Worm (Caenorhabditis elegans) whole organism, L3 larva: ENCODE results near the gene lon-3.
A peak's percentile ranks its signal among the peaks of the same experiment; 100 is the strongest.

Experiments
- R02D3.7 ChIP-seq: fragments of 150-350 bp; optimal IDR thresholded peaks from 2 replicates; lab custom pipeline; 2014; ENCODE audit warnings: missing biosample characterization, missing genetic modification characterization
- ZK546.5 ChIP-seq: sonication (generic microtip); optimal IDR thresholded peaks from 2 replicates; lab custom pipeline; 2017; ENCODE audit warnings: missing biosample characterization, missing genetic modification characterization
- aly-2 ChIP-seq: fragments of 150-350 bp; optimal IDR thresholded peaks from 2 replicates; lab custom pipeline; 2014; ENCODE audit warnings: missing biosample characterization, missing genetic modification characterization
- ama-1 ChIP-seq: fragments of 150-350 bp; optimal IDR thresholded peaks from 2 replicates; lab custom pipeline; 2018
- ceh-28 ChIP-seq: fragments of 150-350 bp; optimal IDR thresholded peaks from 2 replicates; lab custom pipeline; 2014; ENCODE audit warnings: missing biosample characterization, missing genetic modification reagents, missing genetic modification characterization
- egl-27 ChIP-seq: sonication (generic microtip); optimal IDR thresholded peaks from 4 replicates; lab custom pipeline; 2017; ENCODE audit warnings: missing biosample characterization, missing genetic modification reagents, missing genetic modification characterization
- egl-5 ChIP-seq: fragments of 150-350 bp; optimal IDR thresholded peaks from 2 replicates; lab custom pipeline; 2017; ENCODE audit warnings: missing biosample characterization, missing genetic modification reagents, missing genetic modification characterization, inconsistent platforms
- elt-1 ChIP-seq: fragments of 150-350 bp; optimal IDR thresholded peaks from 2 replicates; lab custom pipeline; 2014; ENCODE audit warnings: missing biosample characterization, missing genetic modification characterization
- elt-2 ChIP-seq: sonication (generic microtip); optimal IDR thresholded peaks from 2 replicates; lab custom pipeline; 2016; ENCODE audit warnings: missing genetic modification reagents, mild to moderate bottlenecking, missing genetic modification characterization, missing compliant biosample characterization
- eor-1 ChIP-seq, 2 experiments: fragments of 150-350 bp; optimal IDR thresholded peaks; 2 replicates each; lab custom pipeline; 2014 to 2018; ENCODE audit warnings: missing biosample characterization in 2 of 2, missing genetic modification characterization in 2 of 2
- fkh-10 ChIP-seq: sonication (generic microtip); optimal IDR thresholded peaks from 2 replicates; lab custom pipeline; 2017; ENCODE audit warnings: missing biosample characterization, missing genetic modification reagents, missing genetic modification characterization
- fkh-2 ChIP-seq: fragments of 150-350 bp; optimal IDR thresholded peaks from 2 replicates; lab custom pipeline; 2014; ENCODE audit warnings: missing biosample characterization, missing genetic modification reagents, missing genetic modification characterization
- fos-1 ChIP-seq: fragments of 150-350 bp; optimal IDR thresholded peaks from 2 replicates; lab custom pipeline; 2014; ENCODE audit warnings: missing biosample characterization, missing genetic modification characterization
- hmg-11 ChIP-seq: sonication (generic microtip); optimal IDR thresholded peaks from 2 replicates; lab custom pipeline; 2016; ENCODE audit warnings: missing genetic modification characterization, missing compliant biosample characterization
- lin-15B ChIP-seq: fragments of 150-350 bp; optimal IDR thresholded peaks from 2 replicates; lab custom pipeline; 2014; ENCODE audit warnings: missing biosample characterization, missing genetic modification characterization
- lin-39 ChIP-seq: fragments of 150-350 bp; optimal IDR thresholded peaks from 2 replicates; lab custom pipeline; 2018; ENCODE audit warnings: missing biosample characterization, missing genetic modification reagents, missing genetic modification characterization
- lsy-12 ChIP-seq: sonication (generic microtip); optimal IDR thresholded peaks from 2 replicates; lab custom pipeline; 2016; ENCODE audit warnings: mild to moderate bottlenecking, missing genetic modification characterization, missing compliant biosample characterization
- mdl-1 ChIP-seq: fragments of 150-350 bp; optimal IDR thresholded peaks from 2 replicates; lab custom pipeline; 2014; ENCODE audit warnings: missing biosample characterization, missing genetic modification characterization
- nfya-1 ChIP-seq: sonication (generic microtip); optimal IDR thresholded peaks from 2 replicates; lab custom pipeline; 2017; ENCODE audit warnings: missing genetic modification characterization, mild to moderate bottlenecking, missing compliant biosample characterization, antibody characterized with exemption, moderate library complexity; ENCODE audit not compliant: insufficient read depth
- nhr-12 ChIP-seq: fragments of 150-350 bp; optimal IDR thresholded peaks from 2 replicates; lab custom pipeline; 2014; ENCODE audit warnings: missing biosample characterization, missing genetic modification characterization
- nhr-23 ChIP-seq: fragments of 150-350 bp; optimal IDR thresholded peaks from 2 replicates; lab custom pipeline; 2014; ENCODE audit warnings: missing biosample characterization, missing genetic modification reagents, missing genetic modification characterization
- nhr-237 ChIP-seq: fragments of 150-350 bp; optimal IDR thresholded peaks from 2 replicates; lab custom pipeline; 2014; ENCODE audit warnings: missing biosample characterization, missing genetic modification characterization
- nhr-25 ChIP-seq: sonication (generic microtip); optimal IDR thresholded peaks from 2 replicates; lab custom pipeline; 2017; ENCODE audit warnings: missing biosample characterization, missing genetic modification characterization
- nhr-28 ChIP-seq: fragments of 150-350 bp; optimal IDR thresholded peaks from 2 replicates; lab custom pipeline; 2014; ENCODE audit warnings: missing biosample characterization, missing genetic modification characterization
- nhr-43 ChIP-seq: sonication (generic microtip); optimal IDR thresholded peaks from 2 replicates; lab custom pipeline; 2016; ENCODE audit warnings: mild to moderate bottlenecking, missing genetic modification characterization, missing compliant biosample characterization; ENCODE audit not compliant: poor library complexity, severe bottlenecking
- nhr-67 ChIP-seq: fragments of 150-350 bp; optimal IDR thresholded peaks from 2 replicates; lab custom pipeline; 2014; ENCODE audit warnings: missing biosample characterization, missing genetic modification characterization
- nhr-76 ChIP-seq: fragments of 150-350 bp; sonication (generic microtip); optimal IDR thresholded peaks from 5 replicates; lab custom pipeline; 2014; ENCODE audit warnings: missing biosample characterization, missing genetic modification characterization
- pha-4 ChIP-seq: fragments of 150-350 bp; optimal IDR thresholded peaks from 2 replicates; lab custom pipeline; 2014; ENCODE audit warnings: missing biosample characterization, missing genetic modification reagents, missing genetic modification characterization
- sea-2 ChIP-seq: fragments of 150-350 bp; sonication (generic microtip); optimal IDR thresholded peaks from 4 replicates; lab custom pipeline; 2014; ENCODE audit warnings: missing biosample characterization, missing genetic modification reagents, missing genetic modification characterization
- snpc-4 ChIP-seq: fragments of 150-350 bp; optimal IDR thresholded peaks from 2 replicates; lab custom pipeline; 2014; ENCODE audit warnings: missing biosample characterization, missing genetic modification characterization
- tbx-2 ChIP-seq: sonication (generic microtip); optimal IDR thresholded peaks from 2 replicates; lab custom pipeline; 2016; ENCODE audit warnings: mild to moderate bottlenecking, missing genetic modification characterization, missing compliant biosample characterization
- unc-39 ChIP-seq: sonication (generic microtip); optimal IDR thresholded peaks from 4 replicates; lab custom pipeline; 2017; ENCODE audit warnings: missing biosample characterization, missing genetic modification characterization
- unc-62 ChIP-seq: fragments of 150-350 bp; sonication (generic microtip); optimal IDR thresholded peaks from 4 replicates; lab custom pipeline; 2014; ENCODE audit warnings: missing biosample characterization, missing genetic modification reagents, missing genetic modification characterization
- zag-1 ChIP-seq: fragments of 150-350 bp; optimal IDR thresholded peaks from 2 replicates; lab custom pipeline; 2014; ENCODE audit warnings: missing biosample characterization, missing genetic modification characterization
- ztf-11 ChIP-seq: fragments of 150-350 bp; optimal IDR thresholded peaks from 2 replicates; lab custom pipeline; 2014; ENCODE audit warnings: missing biosample characterization, missing genetic modification characterization
- ztf-4 ChIP-seq: fragments of 150-350 bp; optimal IDR thresholded peaks from 2 replicates; lab custom pipeline; 2014; ENCODE audit warnings: missing biosample characterization, missing genetic modification characterization

Gene lon-3

ce11 chrV:12198545-12198944 lies at the start of gene lon-3:
TSS of gene lon-3 (minus strand) at chrV:12198645.
- no peak for TF ChIP-seq nhr-25
- TF ChIP-seq ztf-11 (tag; lab: Kevin White, UChicago) = no peak
- TF ChIP-seq nhr-12 (tag; lab: Kevin White, UChicago) = no peak
- no peak for TF ChIP-seq aly-2
- TF ChIP-seq nhr-67 (tag; lab: Kevin White, UChicago) = no peak
- no peak for TF ChIP-seq fkh-2 (tag; lab: Kevin White, UChicago)
- TF ChIP-seq unc-39 (tag; lab: Kevin White, UChicago) = no peak
- TF ChIP-seq lin-39 (tag; lab: Kevin White, UChicago) = no peak
- no peak for TF ChIP-seq lsy-12 (tag; lab: Kevin White, UChicago)
- TF ChIP-seq mdl-1 = no peak
- no peak for TF ChIP-seq nhr-76
- TF ChIP-seq nfya-1 (tag; lab: Kevin White, UChicago) = no peak
- no peak for TF ChIP-seq ceh-28 (tag; lab: Kevin White, UChicago)
- no peak for TF ChIP-seq unc-62 (GFP tag; lab: Kevin White, UChicago)
- TF ChIP-seq zag-1 (tag; lab: Kevin White, UChicago) = no peak
- TF ChIP-seq nhr-237 = no peak
- TF ChIP-seq ZK546.5 (tag; lab: Kevin White, UChicago) = no peak
- TF ChIP-seq fos-1 = no peak
- TF ChIP-seq hmg-11 = no peak
- TF ChIP-seq, all 47 proteins: peak for 0

DNA sequence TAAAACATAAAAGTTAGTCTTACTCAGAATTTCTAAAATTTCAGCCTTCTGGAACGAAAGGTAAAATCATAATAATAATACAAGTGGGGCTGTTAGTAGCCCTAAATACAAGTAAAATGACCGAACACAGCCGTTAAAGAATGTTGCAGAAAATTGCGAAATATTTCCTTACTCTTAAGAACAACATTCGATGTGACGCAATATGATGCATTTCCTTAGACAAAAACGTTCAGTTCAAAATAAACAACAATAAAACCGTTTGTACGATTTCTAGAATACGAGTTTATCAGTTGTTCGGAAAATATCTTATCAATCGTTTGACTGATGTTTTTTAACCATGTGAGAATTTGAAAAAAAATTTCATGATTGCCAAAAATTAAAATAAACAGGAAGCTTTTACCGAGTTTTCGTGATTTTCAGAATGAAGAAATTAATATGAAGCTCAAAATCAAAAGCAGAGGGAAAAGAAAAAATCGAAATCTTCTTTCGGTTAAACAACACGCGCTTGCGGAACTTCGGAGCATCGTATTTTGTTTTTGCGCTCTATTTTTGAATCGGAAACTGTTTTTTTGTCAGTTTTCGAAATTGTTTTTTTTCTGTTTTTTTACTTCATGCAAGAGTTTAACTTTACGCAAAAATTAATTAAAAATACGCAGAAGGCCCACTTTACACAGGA lies 47.5 kb upstream of the lon-3 start:
- TF ChIP-seq lin-15B (tag; lab: Kevin White, UChicago) = peak; percentile 19
- peak; percentile 23 for TF ChIP-seq pha-4 (tag; lab: Kevin White, UChicago)
- no peak for TF ChIP-seq egl-5
- TF ChIP-seq elt-2 (tag; lab: Kevin White, UChicago) = peak; percentile 63

DNA sequence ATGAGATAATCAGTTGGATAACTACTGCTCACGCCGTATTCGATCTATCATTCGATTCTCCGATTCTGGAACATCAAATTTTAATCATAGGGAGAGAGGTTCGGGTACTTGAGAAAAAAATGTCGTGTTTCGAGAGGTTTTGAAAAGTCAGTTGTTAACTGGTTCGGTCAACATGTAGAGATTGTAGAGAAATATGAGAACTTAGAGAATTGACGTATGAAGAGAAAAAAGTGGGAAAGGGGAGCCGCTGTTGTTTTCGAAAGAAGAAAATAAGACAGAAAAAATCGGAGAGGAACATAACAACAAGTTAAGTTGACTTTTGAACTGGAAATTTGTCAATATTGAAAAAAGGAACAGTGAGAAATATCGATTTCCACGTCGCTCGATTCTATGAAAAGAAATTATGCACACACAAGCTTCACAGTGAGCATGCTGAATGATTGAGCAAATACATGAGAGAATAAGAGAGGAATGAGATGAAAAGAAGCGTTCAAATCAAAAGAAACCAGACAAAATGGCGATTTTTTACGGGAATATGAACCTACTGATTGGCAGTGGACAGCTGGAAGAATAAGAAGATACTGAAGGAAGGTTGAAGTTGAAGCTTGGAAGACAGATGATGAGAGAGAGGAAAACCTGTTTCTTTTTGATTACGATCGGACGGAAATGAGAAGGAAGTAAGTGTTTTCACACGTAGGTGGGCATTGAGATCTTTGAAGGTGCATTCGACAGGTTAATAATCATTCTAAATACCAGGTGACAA lies 46.7 kb upstream of the lon-3 start, which contains the start of the genes T04H1.13, slfl-5 and rad-50:
Gene T04H1.13, minus strand, starts transcription at position 51 of the 763 bp plus-strand sequence.
Gene slfl-5, minus strand, starts transcription at position 65 of the 763 bp plus-strand sequence.
Gene rad-50, plus strand, starts transcription at position 667 of the 763 bp plus-strand sequence.
- no peak for TF ChIP-seq nhr-28
- no peak for TF ChIP-seq egl-5
- peak; percentile 96 for TF ChIP-seq pha-4 (tag; lab: Kevin White, UChicago)
- peak; percentile 9 for TF ChIP-seq snpc-4 (tag; lab: Kevin White, UChicago)
- peak; percentile 20 for TF ChIP-seq nhr-23

ce11 chrV:12241126-12241525 lies 42.7 kb upstream of the lon-3 start, which contains the start of gene ttr-22:
TSS of gene ttr-22 (plus strand) at chrV:12241426.
- TF ChIP-seq egl-27 (tag; lab: Kevin White, UChicago) (no peak), ztf-11 (tag; lab: Kevin White, UChicago) (no peak), R02D3.7 (tag; lab: Kevin White, UChicago) (no peak), lin-15B (tag; lab: Kevin White, UChicago) (no peak), tbx-2 (tag; lab: Kevin White, UChicago) (no peak), zag-1 (tag; lab: Kevin White, UChicago) (no peak), fkh-10 (GFP tag; lab: Kevin White, UChicago) (no peak), ama-1 (lab: Kevin White, UChicago) (no peak), sea-2 (no peak), ceh-28 (tag; lab: Kevin White, UChicago) (no peak), mdl-1 (no peak), nhr-43 (no peak)

ce11 chrV:12235502-12235901 lies 37.1 kb upstream of the lon-3 start:
- TF ChIP-seq ztf-4 (tag; lab: Kevin White, UChicago) (no peak), snpc-4 (tag; lab: Kevin White, UChicago) (no peak), egl-5 (peak; percentile 29), ceh-28 (tag; lab: Kevin White, UChicago) (no peak), eor-1 (tag; optimal IDR thresholded peaks at IDR 0.05; lab: Kevin White, UChicago) (no peak), elt-1 (no peak), nfya-1 (tag; lab: Kevin White, UChicago) (peak; percentile 45), sea-2 (no peak), ztf-11 (tag; lab: Kevin White, UChicago) (no peak), nhr-237 (no peak), lin-39 (tag; lab: Kevin White, UChicago) (peak; percentile 9)
